Worm (Caenorhabditis elegans): ENCODE results near the gene C25G4.8.

C25G4.8 gene

ce11 chrIV:12416629-12417404, 46.5 kb downstream of the C25G4.8 start (continued):
- peak; percentile 33 for TF ChIP-seq zim-3 (tag; optimal IDR thresholded peaks at IDR 0.05)
- TF ChIP-seq ceh-79 (tag; optimal IDR thresholded peaks at IDR 0.05): no peak
- no peak for TF ChIP-seq hmg-20 (GFP tag; IDR thresholded peaks at IDR 0.05)
- TF ChIP-seq F55B11.4 (tag; optimal IDR thresholded peaks at IDR 0.05; ENCODE audit: borderline replicate concordance, insufficient read depth): no peak
- TF ChIP-seq aptf-2 (GFP tag; conservative IDR thresholded peaks at IDR 0.05): no peak
- TF ChIP-seq mxl-1 (tag; optimal IDR thresholded peaks at IDR 0.05): peak; percentile 40
- no peak for TF ChIP-seq lin-35 (GFP tag; optimal IDR thresholded peaks at IDR 0.05)
- TF ChIP-seq madf-3 (GFP tag; IDR thresholded peaks at IDR 0.05): no peak
- no peak for TF ChIP-seq C17E4.6 (GFP tag; IDR thresholded peaks at IDR 0.05)
- TF ChIP-seq K12H6.12 (tag; optimal IDR thresholded peaks at IDR 0.05): no peak
- TF ChIP-seq ztf-26 (tag; optimal IDR thresholded peaks at IDR 0.05): peak; percentile 12
- no peak for TF ChIP-seq F22D6.2 (tag; optimal IDR thresholded peaks at IDR 0.05)
- TF ChIP-seq F49E8.2 (tag; optimal IDR thresholded peaks at IDR 0.05; ENCODE audit: insufficient read depth): peak; percentile 40
- TF ChIP-seq tlf-1 (GFP tag; optimal IDR thresholded peaks at IDR 0.05): peak; percentile 18
- peak; percentile 57 for TF ChIP-seq athp-1 (tag; optimal IDR thresholded peaks at IDR 0.05)
- TF ChIP-seq ztf-28 (GFP tag; IDR thresholded peaks at IDR 0.05): no peak
- TF ChIP-seq snpc-1.3 (tag; optimal IDR thresholded peaks at IDR 0.05; ENCODE audit: insufficient read depth): no peak
- peak; percentile 71 for TF ChIP-seq rpc-1 (optimal IDR thresholded peaks at IDR 0.05)
- peak; percentile 80 for TF ChIP-seq rpc-1 (tag; optimal IDR thresholded peaks at IDR 0.05)

ce11 chrIV:12414601-12415000, 48.7 kb downstream of the C25G4.8 start:
- no peak for TF ChIP-seq hsf-1 (GFP tag; IDR thresholded peaks at IDR 0.05)

ce11 chrIV:12410167-12410566, 53.1 kb downstream of the C25G4.8 start, which contains the start of gene acl-13:
acl-13 (plus strand) TSS chrIV:12410467.
- TF ChIP-seq hlh-26 (GFP tag; conservative IDR thresholded peaks at IDR 0.05): no peak
- no peak for TF ChIP-seq tlf-1 (GFP tag; optimal IDR thresholded peaks at IDR 0.05)
- no peak for TF ChIP-seq sptf-2 (GFP tag; optimal IDR thresholded peaks at IDR 0.05)
- no peak for TF ChIP-seq ceh-79 (tag; optimal IDR thresholded peaks at IDR 0.05)
- no peak for TF ChIP-seq Y79H2A.3 (GFP tag; conservative IDR thresholded peaks at IDR 0.05)
- TF ChIP-seq Y67H2A.10 (GFP tag; conservative IDR thresholded peaks at IDR 0.05): no peak
- no peak for TF ChIP-seq zfh-2 (GFP tag; conservative IDR thresholded peaks at IDR 0.05)
- no peak for TF ChIP-seq dpl-1 (GFP tag; optimal IDR thresholded peaks at IDR 0.05)
- TF ChIP-seq ztf-18 (tag; optimal IDR thresholded peaks at IDR 0.05): no peak
- no peak for TF ChIP-seq gei-17 (GFP tag; optimal IDR thresholded peaks at IDR 0.05)
- TF ChIP-seq chd-7 (tag; optimal IDR thresholded peaks at IDR 0.05): no peak
- no peak for TF ChIP-seq akir-1 (GFP tag; optimal IDR thresholded peaks at IDR 0.05)
- no peak for TF ChIP-seq aptf-2 (GFP tag; conservative IDR thresholded peaks at IDR 0.05)
- TF ChIP-seq F10E7.11 (tag; optimal IDR thresholded peaks at IDR 0.05): no peak

Measured in whole organism, young adult.